Fruit fly (Drosophila melanogaster) whole organism, adult: Measurements from ENCODE around the gene mthl9.

Source experiments
- CG11617 ChIP-seq: fragments of 200-800 bp; sonication (Bioruptor generic); optimal IDR thresholded peaks from 2 replicates; lab custom pipeline; 2017; ENCODE audit warnings: mild to moderate bottlenecking, missing biosample characterization, missing genetic modification reagents, missing genetic modification characterization
- CG12768 ChIP-seq: fragments of 200-800 bp; sonication (Bioruptor generic); optimal IDR thresholded peaks from 2 replicates; lab custom pipeline; 2017; ENCODE audit warnings: missing biosample characterization, missing genetic modification characterization, mild to moderate bottlenecking, moderate library complexity, missing genetic modification reagents
- CG14711 ChIP-seq: fragments of 200-800 bp; sonication (Bioruptor generic); optimal IDR thresholded peaks from 2 replicates; lab custom pipeline; 2018; ENCODE audit warnings: missing biosample characterization, mild to moderate bottlenecking, missing genetic modification characterization, moderate library complexity
- CG1620 ChIP-seq: fragments of 200-800 bp; sonication (Bioruptor generic); optimal IDR thresholded peaks from 2 replicates; lab custom pipeline; 2016; ENCODE audit warnings: missing biosample characterization, missing genetic modification characterization
- CG33017 ChIP-seq: fragments of 200-800 bp; sonication (Bioruptor generic); optimal IDR thresholded peaks from 2 replicates; lab custom pipeline; 2018; ENCODE audit warnings: missing biosample characterization, mild to moderate bottlenecking, missing genetic modification characterization, moderate library complexity
- CG5204 ChIP-seq: fragments of 200-800 bp; sonication (Bioruptor generic); optimal IDR thresholded peaks from 2 replicates; lab custom pipeline; 2016; ENCODE audit warnings: missing biosample characterization, missing genetic modification characterization
- CG7045 ChIP-seq: fragments of 200-800 bp; sonication (Bioruptor generic); optimal IDR thresholded peaks from 2 replicates; lab custom pipeline; 2017; ENCODE audit warnings: missing biosample characterization, mild to moderate bottlenecking, missing genetic modification characterization
- CG7101 ChIP-seq: fragments of 200-800 bp; sonication (Bioruptor generic); optimal IDR thresholded peaks from 2 replicates; lab custom pipeline; 2018; ENCODE audit warnings: missing biosample characterization, mild to moderate bottlenecking, missing genetic modification characterization, moderate library complexity
- Clk ChIP-seq: fragments of 200-800 bp; sonication (Bioruptor generic); optimal IDR thresholded peaks from 2 replicates; lab custom pipeline; 2017; ENCODE audit warnings: missing biosample characterization, missing genetic modification characterization
- Crg-1 ChIP-seq: fragments of 200-800 bp; sonication (Bioruptor generic); optimal IDR thresholded peaks from 2 replicates; lab custom pipeline; 2016; ENCODE audit warnings: missing biosample characterization, missing genetic modification characterization
- Hr96 ChIP-seq: fragments of 200-800 bp; sonication (Bioruptor generic); optimal IDR thresholded peaks from 2 replicates; lab custom pipeline; 2016; ENCODE audit warnings: missing biosample characterization, missing genetic modification characterization
- Mnt ChIP-seq: fragments of 200-800 bp; sonication (Bioruptor generic); optimal IDR thresholded peaks from 2 replicates; lab custom pipeline; 2016; ENCODE audit warnings: missing biosample characterization, mild to moderate bottlenecking, missing genetic modification characterization
- bab1 ChIP-seq: fragments of 200-800 bp; sonication (Bioruptor generic); optimal IDR thresholded peaks from 3 replicates; lab custom pipeline; 2019; ENCODE audit warnings: missing biosample characterization, mild to moderate bottlenecking, missing genetic modification characterization, moderate library complexity
- cic ChIP-seq: fragments of 200-800 bp; sonication (Bioruptor generic); optimal IDR thresholded peaks from 2 replicates; lab custom pipeline; 2017; ENCODE audit warnings: missing biosample characterization, mild to moderate bottlenecking, missing genetic modification characterization, moderate library complexity
- cnc ChIP-seq, 2 experiments: fragments of >200 bp; optimal IDR thresholded peaks; 2 replicates each; lab custom pipeline; 2017
- kay ChIP-seq: fragments of 200-800 bp; sonication (Bioruptor generic); peaks from one replicate; lab custom pipeline; 2016; ENCODE audit warnings: missing biosample characterization, missing genetic modification characterization, borderline replicate concordance
- ovo ChIP-seq: fragments of 200-800 bp; sonication (Bioruptor generic); optimal IDR thresholded peaks from 2 replicates; lab custom pipeline; 2016; ENCODE audit warnings: missing biosample characterization, missing genetic modification characterization
- pad ChIP-seq: fragments of 200-800 bp; sonication (Bioruptor generic); optimal IDR thresholded peaks from 3 replicates; lab custom pipeline; 2017; ENCODE audit warnings: missing biosample characterization, missing genetic modification characterization, mild to moderate bottlenecking, moderate library complexity, missing genetic modification reagents
- tj ChIP-seq: fragments of 200-800 bp; sonication (Bioruptor generic); optimal IDR thresholded peaks from 3 replicates; lab custom pipeline; 2017; ENCODE audit warnings: missing biosample characterization, mild to moderate bottlenecking, missing genetic modification characterization, moderate library complexity
- toe ChIP-seq: fragments of 200-800 bp; sonication (Bioruptor generic); optimal IDR thresholded peaks from 2 replicates; lab custom pipeline; 2016; ENCODE audit warnings: missing biosample characterization, missing genetic modification characterization

The mthl9 gene

DNA sequence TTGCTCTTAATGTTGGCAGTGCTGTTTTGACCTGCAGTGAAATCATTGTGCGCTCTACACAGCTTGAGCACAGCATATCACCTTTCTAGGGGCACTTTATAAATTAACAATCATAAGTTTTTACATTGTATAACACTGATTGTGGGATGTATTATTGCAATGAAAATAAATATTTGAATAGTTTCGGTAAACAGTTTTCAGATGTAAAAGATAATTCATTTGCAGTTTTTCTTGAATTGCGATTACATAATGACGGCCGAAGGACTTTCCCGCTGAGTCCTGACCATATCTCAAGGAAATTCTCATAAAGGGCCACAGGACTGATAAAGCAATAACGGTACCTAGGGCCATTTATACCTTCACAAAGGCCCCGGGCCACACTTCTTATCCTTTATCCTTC, 42.5 kb upstream of the mthl9 start:
- no peak for TF ChIP-seq Hr96 (GFP tag; lab: Kevin White, UChicago)

DNA sequence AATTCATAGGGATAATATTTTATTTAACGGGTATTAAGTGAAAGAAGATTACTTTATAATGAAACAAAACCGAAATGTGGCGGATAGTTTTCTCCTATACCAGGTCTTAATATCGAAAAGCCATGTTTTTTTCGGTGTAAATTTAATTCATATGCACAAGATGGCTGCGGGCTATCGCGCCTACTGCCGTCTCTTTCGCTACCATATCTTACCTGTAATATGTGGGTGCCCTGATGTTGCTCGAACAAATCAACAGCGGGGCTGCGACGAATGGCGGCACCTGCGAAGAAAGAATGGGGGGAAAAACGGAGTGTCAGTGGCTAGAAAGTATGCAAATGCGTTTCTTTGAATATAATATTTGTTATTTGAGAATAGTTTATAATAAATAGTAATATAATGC, 39.1 kb upstream of the mthl9 start:
- TF ChIP-seq CG33017 (tag; lab: Kevin White, UChicago) (no peak), pad (GFP tag; lab: Kevin White, UChicago) (no peak), cnc (optimal IDR thresholded peaks at IDR 0.05; lab: Kevin White, UChicago) (no peak)

DNA sequence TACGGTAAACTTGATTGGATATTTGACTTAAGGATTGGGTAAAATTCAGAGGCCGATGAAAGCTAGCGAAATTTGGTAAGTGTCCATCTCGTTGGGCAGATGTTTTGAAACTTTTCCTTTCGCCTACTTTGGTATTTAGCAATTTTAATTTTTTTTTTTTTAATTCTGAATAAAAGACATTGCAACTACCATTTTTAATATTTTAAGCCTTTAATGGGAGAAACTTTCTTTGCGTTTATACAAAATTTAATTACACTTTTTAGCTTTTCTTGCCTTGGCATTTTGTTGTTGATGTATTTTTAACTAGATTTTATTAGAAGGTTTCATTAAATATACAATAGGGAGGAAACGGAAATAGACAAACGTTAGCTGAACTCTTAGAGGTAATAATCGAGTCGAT, 34.2 kb upstream of the mthl9 start, which contains the start of gene CG13884:
Gene CG13884 (minus strand): TSS at position 101 of the 400 bp plus-strand sequence.
- TF ChIP-seq CG7045 (GFP tag; lab: Kevin White, UChicago) (no peak), bab1 (no peak), CG14711 (tag; lab: Kevin White, UChicago) (no peak), Crg-1 (GFP tag; lab: Kevin White, UChicago) (no peak), cic (GFP tag; lab: Kevin White, UChicago) (no peak), ovo (no peak), pad (GFP tag; lab: Kevin White, UChicago) (no peak), CG33017 (tag; lab: Kevin White, UChicago) (no peak), CG11617 (GFP tag; lab: Kevin White, UChicago) (no peak), toe (GFP tag; lab: Kevin White, UChicago) (no peak)

DNA sequence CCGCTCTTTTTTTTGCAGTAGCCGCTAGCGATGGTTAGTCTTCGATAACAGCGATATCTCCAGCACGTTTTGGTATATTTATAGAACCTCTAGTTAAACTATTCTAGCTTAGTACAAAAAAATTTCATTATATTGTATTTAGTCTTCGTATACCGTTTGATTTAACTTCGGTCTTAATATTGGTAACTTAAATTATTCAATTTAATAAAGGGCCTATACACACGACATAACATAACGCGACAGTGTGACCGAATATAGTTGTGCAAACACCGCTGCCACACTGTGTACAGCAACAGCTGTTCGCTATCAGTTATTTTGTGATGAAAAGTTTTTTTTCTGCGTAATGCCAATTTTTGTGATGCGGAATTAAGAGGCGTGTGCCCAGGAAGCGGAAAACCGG, 29.1 kb upstream of the mthl9 start, which contains the start of the genes Cdc5 and CG1233:
Gene Cdc5 (minus strand): TSS at position 183 of the 400 bp plus-strand sequence.
Gene CG1233 (plus strand): TSS at position 272 of the 400 bp plus-strand sequence.
- TF ChIP-seq Mnt (GFP tag; lab: Kevin White, UChicago) (peak; percentile 68), CG7101 (tag; lab: Kevin White, UChicago) (peak; percentile 3), tj (GFP tag; lab: Kevin White, UChicago) (peak; percentile 29), CG1620 (peak; percentile 12), ovo (no peak), CG11617 (GFP tag; lab: Kevin White, UChicago) (peak; percentile 24), Crg-1 (GFP tag; lab: Kevin White, UChicago) (no peak), cic (GFP tag; lab: Kevin White, UChicago) (no peak), bab1 (peak; percentile 89), Hr96 (GFP tag; lab: Kevin White, UChicago) (peak; percentile 14), CG33017 (tag; lab: Kevin White, UChicago) (no peak), CG14711 (tag; lab: Kevin White, UChicago) (peak; percentile 33)

DNA sequence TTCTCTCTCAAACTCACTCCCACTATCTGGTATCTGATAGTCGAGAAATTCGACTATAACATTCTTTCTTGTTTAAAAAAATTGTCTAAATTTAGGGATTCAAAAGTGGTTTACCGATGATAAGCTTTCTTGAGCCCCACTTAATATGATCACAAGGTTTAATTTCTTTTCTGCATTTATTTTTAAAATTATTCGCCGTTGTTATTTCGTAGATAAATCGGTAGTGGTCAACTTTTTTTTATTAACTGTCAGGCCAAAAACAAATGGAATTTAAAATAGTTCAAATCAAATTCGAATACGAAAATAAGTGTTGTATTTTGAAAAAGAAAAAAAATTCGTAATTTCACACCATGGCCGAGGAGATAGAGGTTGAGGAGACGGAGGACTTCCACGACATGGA, 25.6 kb upstream of the mthl9 start, which contains the start of gene Roc1b:
Gene Roc1b (plus strand): TSS at position 301 of the 400 bp plus-strand sequence.
- TF ChIP-seq pad (GFP tag; lab: Kevin White, UChicago) (no peak), bab1 (no peak), tj (GFP tag; lab: Kevin White, UChicago) (no peak), CG7045 (GFP tag; lab: Kevin White, UChicago) (no peak), kay (no peak), CG5204 (GFP tag; lab: Kevin White, UChicago) (no peak), cic (GFP tag; lab: Kevin White, UChicago) (no peak), Mnt (GFP tag; lab: Kevin White, UChicago) (no peak), Crg-1 (GFP tag; lab: Kevin White, UChicago) (no peak), CG33017 (tag; lab: Kevin White, UChicago) (no peak), CG11617 (GFP tag; lab: Kevin White, UChicago) (no peak), Clk (GFP tag; lab: Kevin White, UChicago) (no peak), CG1620 (no peak), Hr96 (GFP tag; lab: Kevin White, UChicago) (no peak), CG12768 (GFP tag; lab: Kevin White, UChicago) (no peak)

DNA sequence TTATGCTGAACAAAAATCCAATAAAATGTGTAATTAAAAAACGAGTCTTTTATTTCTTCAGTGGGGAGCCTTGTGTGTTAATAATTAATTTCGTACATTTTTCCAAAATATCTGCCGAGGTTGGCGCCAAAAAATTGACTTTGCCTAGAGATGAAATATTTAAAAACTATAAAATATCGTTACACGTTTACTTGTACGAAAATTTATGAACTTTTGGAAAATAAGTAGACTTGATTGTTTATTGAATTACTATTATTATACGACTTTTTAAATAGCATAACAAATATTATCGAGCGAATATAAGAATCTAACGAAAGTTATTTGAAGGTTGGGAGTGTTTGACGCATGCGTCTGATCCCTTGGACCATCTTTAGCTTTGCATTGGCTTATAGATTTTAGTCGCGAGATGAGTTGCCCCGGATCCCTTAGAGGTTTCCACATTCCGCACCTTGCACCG, 23.9 kb upstream of the mthl9 start, which contains the start of gene CG1231:
Gene CG1231 (plus strand): TSS at position 407 of the 457 bp plus-strand sequence.
- TF ChIP-seq CG1620 (no peak), CG7101 (tag; lab: Kevin White, UChicago) (no peak), tj (GFP tag; lab: Kevin White, UChicago) (no peak), ovo (no peak), bab1 (no peak), cnc (optimal IDR thresholded peaks at IDR 0.05; lab: Kevin White, UChicago) (no peak), CG7045 (GFP tag; lab: Kevin White, UChicago) (no peak), Mnt (GFP tag; lab: Kevin White, UChicago) (no peak), CG12768 (GFP tag; lab: Kevin White, UChicago) (no peak), Clk (GFP tag; lab: Kevin White, UChicago) (no peak), cic (GFP tag; lab: Kevin White, UChicago) (no peak)

DNA sequence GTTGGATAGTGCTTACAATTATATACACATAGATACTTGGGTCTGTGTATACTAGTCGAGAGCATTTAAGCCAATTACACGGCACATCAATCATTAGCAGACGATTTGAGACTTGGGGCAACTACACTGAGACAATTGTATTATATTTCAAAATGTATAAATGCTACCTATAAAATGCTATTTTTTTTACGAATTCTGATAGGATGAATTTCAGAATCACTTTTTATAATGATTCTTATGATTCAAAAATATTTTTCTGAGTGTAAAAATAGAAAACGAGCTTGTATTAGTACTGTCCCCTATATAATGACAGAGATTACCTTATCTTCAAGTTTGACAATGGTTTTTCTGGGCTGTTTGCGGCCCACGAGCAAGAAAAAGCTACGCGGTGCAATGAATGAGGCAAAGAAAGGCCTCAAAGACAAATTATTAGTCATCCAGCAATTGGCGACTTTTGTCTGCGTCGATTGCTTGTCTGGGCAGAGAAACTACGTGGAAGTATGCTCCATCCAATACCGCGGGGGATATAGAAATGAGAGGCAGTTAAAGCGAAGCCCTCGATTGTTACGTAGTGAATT, 18.6 kb upstream of the mthl9 start:
- no peak for TF ChIP-seq cnc (optimal IDR thresholded peaks at IDR 0.05; lab: Kevin White, UChicago)
- TF ChIP-seq bab1: peak; percentile 86
- TF ChIP-seq CG7045 (GFP tag; lab: Kevin White, UChicago): peak; percentile 74
- TF ChIP-seq CG5204 (GFP tag; lab: Kevin White, UChicago): peak; percentile 54
- peak; percentile 67 for TF ChIP-seq cic (GFP tag; lab: Kevin White, UChicago)
- peak; percentile 73 for TF ChIP-seq Hr96 (GFP tag; lab: Kevin White, UChicago)
- TF ChIP-seq toe (GFP tag; lab: Kevin White, UChicago): peak; percentile 65
- TF ChIP-seq CG12768 (GFP tag; lab: Kevin White, UChicago): peak; percentile 76
- TF ChIP-seq Clk (GFP tag; lab: Kevin White, UChicago): peak; percentile 46
- TF ChIP-seq tj (GFP tag; lab: Kevin White, UChicago): peak; percentile 52
- TF ChIP-seq Mnt (GFP tag; lab: Kevin White, UChicago): peak; percentile 32
- peak; percentile 48 for TF ChIP-seq pad (GFP tag; lab: Kevin White, UChicago)
- TF ChIP-seq CG1620: peak; percentile 35
- TF ChIP-seq ovo: no peak
- TF ChIP-seq CG33017 (tag; lab: Kevin White, UChicago): peak; percentile 79
- TF ChIP-seq CG11617 (GFP tag; lab: Kevin White, UChicago): peak; percentile 80
- peak; percentile 80 for TF ChIP-seq CG7101 (tag; lab: Kevin White, UChicago)
- no peak for TF ChIP-seq kay
- no peak for TF ChIP-seq Crg-1 (GFP tag; lab: Kevin White, UChicago)
- peak; percentile 73 for TF ChIP-seq CG14711 (tag; lab: Kevin White, UChicago)
